Worm (Caenorhabditis elegans) whole organism, midembryonic: Measurements from ENCODE around the gene dhhc-8.

Experiments
- flt-1 ChIP-seq: fragments of 200-800 bp; sonication (Bioruptor generic); IDR thresholded peaks from 2 replicates; pipeline ENCODE4 v1.3.6; 2022; ENCODE audit warnings: missing genetic modification characterization, missing compliant biosample characterization
- med-1 ChIP-seq: sonication (generic microtip); optimal IDR thresholded peaks from 2 replicates; lab custom pipeline; 2017; ENCODE audit warnings: missing genetic modification characterization, mild to moderate bottlenecking, missing compliant biosample characterization, antibody characterized with exemption, missing genetic modification reagents; ENCODE audit not compliant: insufficient read depth
- ref-1 ChIP-seq: fragments of 200-800 bp; sonication (Bioruptor generic); conservative IDR thresholded peaks from 2 replicates; pipeline ENCODE4 v1.3.6; 2022; ENCODE audit warnings: missing genetic modification reagents, missing genetic modification characterization, missing compliant biosample characterization

- TF ChIP-seq flt-1 (GFP tag; lab: Robert Waterston, UW) = no peak
- no peak for TF ChIP-seq ref-1 (GFP tag; lab: Robert Waterston, UW)
- no peak for TF ChIP-seq med-1 (GFP tag; lab: Kevin White, UChicago)
These were observed 31.9 kb downstream of the dhhc-8 start, which contains the start of gene bre-2 for ce11 chrIII:13139301-13139700.
